Fruit fly (Drosophila melanogaster) whole organism, embryonic: ENCODE measurements around the gene Edg78E.

ENCODE experiments used
- CG1024 ChIP-seq: fragments of 200-800 bp; sonication (Bioruptor generic); IDR thresholded peaks from 2 replicates; pipeline ENCODE4 v1.3.6; 2022; ENCODE audit warnings: missing biosample characterization, missing genetic modification characterization
- CG11504 ChIP-seq: fragments of 200-800 bp; sonication (Bioruptor generic); optimal IDR thresholded peaks from 3 replicates; lab custom pipeline; 2019; ENCODE audit warnings: missing biosample characterization, mild to moderate bottlenecking, missing genetic modification characterization, moderate library complexity
- CG11695 ChIP-seq: fragments of 200-800 bp; sonication (Bioruptor generic); IDR thresholded peaks from 3 replicates; pipeline ENCODE4 v1.3.6; 2022; ENCODE audit warnings: missing biosample characterization, missing genetic modification characterization
- CG13287 ChIP-seq: fragments of 200-800 bp; sonication (Bioruptor generic); IDR thresholded peaks from 2 replicates; pipeline ENCODE4 v1.3.6; 2022; ENCODE audit warnings: missing biosample characterization, missing genetic modification characterization; ENCODE audit not compliant: partially characterized antibody
- CG14050 ChIP-seq: fragments of 200-800 bp; sonication (Bioruptor generic); IDR thresholded peaks from 3 replicates; pipeline ENCODE4 v1.3.6; 2022; ENCODE audit warnings: missing biosample characterization, missing genetic modification characterization
- CG15514 ChIP-seq: fragments of 200-800 bp; sonication (Bioruptor generic); optimal IDR thresholded peaks from 3 replicates; lab custom pipeline; 2017; ENCODE audit warnings: missing biosample characterization, missing genetic modification characterization, mild to moderate bottlenecking, moderate library complexity, missing genetic modification reagents
- CG16815 ChIP-seq: fragments of 200-800 bp; sonication (Bioruptor generic); optimal IDR thresholded peaks from 3 replicates; lab custom pipeline; 2017; ENCODE audit warnings: missing biosample characterization, mild to moderate bottlenecking, missing genetic modification characterization
- CG18599 ChIP-seq: fragments of 200-800 bp; sonication (Bioruptor generic); optimal IDR thresholded peaks from 3 replicates; lab custom pipeline; 2017; ENCODE audit warnings: missing biosample characterization, missing genetic modification characterization, mild to moderate bottlenecking, moderate library complexity, missing genetic modification reagents
- CG3163 ChIP-seq: fragments of 200-800 bp; sonication (Bioruptor generic); optimal IDR thresholded peaks from 3 replicates; lab custom pipeline; 2016; ENCODE audit warnings: missing biosample characterization, missing genetic modification characterization
- CG3995 ChIP-seq: fragments of 200-800 bp; sonication (Bioruptor generic); optimal IDR thresholded peaks from 3 replicates; lab custom pipeline; 2016; ENCODE audit warnings: missing biosample characterization, missing genetic modification characterization
- CG4360 ChIP-seq: fragments of 200-800 bp; sonication (Bioruptor generic); IDR thresholded peaks from 2 replicates; pipeline ENCODE4 v1.3.6; 2022; ENCODE audit warnings: missing biosample characterization, missing genetic modification characterization
- CG6854 ChIP-seq: fragments of 200-800 bp; sonication (Bioruptor generic); optimal IDR thresholded peaks from 3 replicates; lab custom pipeline; 2017; ENCODE audit warnings: missing biosample characterization, mild to moderate bottlenecking, missing genetic modification characterization
- CG7963 ChIP-seq: fragments of 200-800 bp; sonication (Bioruptor generic); IDR thresholded peaks from 3 replicates; pipeline ENCODE4 v1.3.6; 2022; ENCODE audit warnings: missing biosample characterization, missing genetic modification characterization; ENCODE audit not compliant: partially characterized antibody
- CG8478 ChIP-seq: fragments of >200 bp; optimal IDR thresholded peaks from 2 replicates; lab custom pipeline; 2018
- Doc3 ChIP-seq: fragments of 200-800 bp; sonication (Bioruptor generic); IDR thresholded peaks from 3 replicates; pipeline ENCODE4 v1.3.6; 2022; ENCODE audit warnings: missing biosample characterization, missing genetic modification characterization; ENCODE audit not compliant: partially characterized antibody
- Dref ChIP-seq: fragments of 200-800 bp; sonication (Bioruptor generic); IDR thresholded peaks from 2 replicates; pipeline ENCODE4 v1.3.6; 2022; ENCODE audit warnings: missing biosample characterization, missing genetic modification characterization
- Ets65A ChIP-seq: fragments of 200-800 bp; sonication (Bioruptor generic); peaks from one replicate; lab custom pipeline; 2016; ENCODE audit warnings: missing biosample characterization, missing genetic modification characterization
- HLH54F ChIP-seq: fragments of 200-800 bp; sonication (Bioruptor generic); optimal IDR thresholded peaks from 3 replicates; lab custom pipeline; 2016; ENCODE audit warnings: missing biosample characterization, missing genetic modification characterization
- HmgD ChIP-seq: fragments of 200-800 bp; sonication (Bioruptor generic); optimal IDR thresholded peaks from 3 replicates; lab custom pipeline; 2016; ENCODE audit warnings: missing biosample characterization, missing genetic modification characterization
- Hr39 ChIP-seq: fragments of >200 bp; optimal IDR thresholded peaks from 2 replicates; lab custom pipeline; 2017
- Med ChIP-seq: fragments of 200-800 bp; sonication (Bioruptor generic); peaks from one replicate; lab custom pipeline; 2016; ENCODE audit warnings: missing biosample characterization, missing genetic modification characterization, mild to moderate bottlenecking, inconsistent platforms, moderate library complexity
- Opbp ChIP-seq: fragments of 200-800 bp; sonication (Bioruptor generic); IDR thresholded peaks from 3 replicates; pipeline ENCODE4 v1.3.6; 2022; ENCODE audit warnings: missing biosample characterization, missing genetic modification characterization; ENCODE audit not compliant: partially characterized antibody
- Trl ChIP-seq, 3 experiments: fragments of >200 bp in 2 of 3; fragments of 200-800 bp in 1 of 3; sonication (Bioruptor generic) in 1 of 3; optimal IDR thresholded peaks; 2 replicates in 1 of 3; 3 replicates in 2 of 3; lab custom pipeline; 2016 to 2017; ENCODE audit warnings: missing biosample characterization in 1 of 3, missing genetic modification characterization in 1 of 3
- abd-A ChIP-seq: fragments of 200-800 bp; sonication (Bioruptor generic); optimal IDR thresholded peaks from 3 replicates; lab custom pipeline; 2019; ENCODE audit warnings: missing biosample characterization, mild to moderate bottlenecking, missing genetic modification characterization, moderate library complexity
- az2 ChIP-seq: fragments of 200-800 bp; sonication (Bioruptor generic); optimal IDR thresholded peaks from 3 replicates; lab custom pipeline; 2016; ENCODE audit warnings: missing biosample characterization, missing genetic modification characterization
- bowl ChIP-seq: fragments of 200-800 bp; sonication (Bioruptor generic); IDR thresholded peaks from 2 replicates; pipeline ENCODE4 v1.3.6; 2022; ENCODE audit warnings: missing biosample characterization, missing genetic modification characterization
- chinmo ChIP-seq: fragments of 200-800 bp; sonication (Bioruptor generic); IDR thresholded peaks from 4 replicates; pipeline ENCODE4 v1.3.6; 2022; ENCODE audit warnings: missing biosample characterization, missing genetic modification characterization; ENCODE audit not compliant: partially characterized antibody
- dmrt99B ChIP-seq: fragments of 200-800 bp; sonication (Bioruptor generic); optimal IDR thresholded peaks from 2 replicates; lab custom pipeline; 2018; ENCODE audit warnings: missing biosample characterization, mild to moderate bottlenecking, missing genetic modification characterization, moderate library complexity
- fd102C ChIP-seq: fragments of 200-800 bp; sonication (Bioruptor generic); optimal IDR thresholded peaks from 2 replicates; lab custom pipeline; 2018; ENCODE audit warnings: missing biosample characterization, mild to moderate bottlenecking, missing genetic modification characterization, moderate library complexity
- fu2 ChIP-seq: fragments of 200-800 bp; sonication (Bioruptor generic); optimal IDR thresholded peaks from 2 replicates; lab custom pipeline; 2016; ENCODE audit warnings: missing biosample characterization, missing genetic modification characterization
- jigr1 ChIP-seq: fragments of 200-800 bp; sonication (Bioruptor generic); IDR thresholded peaks from 3 replicates; pipeline ENCODE4 v1.3.6; 2022; ENCODE audit warnings: missing biosample characterization, missing genetic modification characterization
- lola ChIP-seq, 3 experiments: fragments of >200 bp in 2 of 3; fragments of 200-800 bp in 1 of 3; sonication (Bioruptor generic) in 1 of 3; optimal IDR thresholded peaks; 2 replicates each; lab custom pipeline; 2017 to 2019; ENCODE audit warnings: missing biosample characterization in 3 of 3, missing genetic modification characterization in 3 of 3, mild to moderate bottlenecking in 1 of 3, moderate library complexity in 1 of 3
- mld ChIP-seq: fragments of 200-800 bp; sonication (Bioruptor generic); IDR thresholded peaks from 3 replicates; pipeline ENCODE4 v1.3.6; 2022; ENCODE audit warnings: missing biosample characterization, missing genetic modification characterization; ENCODE audit not compliant: partially characterized antibody
- nom ChIP-seq: fragments of 200-800 bp; sonication (Bioruptor generic); optimal IDR thresholded peaks from 2 replicates; lab custom pipeline; 2017; ENCODE audit warnings: missing biosample characterization, missing genetic modification characterization, mild to moderate bottlenecking, moderate library complexity, missing genetic modification reagents
- pfk ChIP-seq: fragments of 200-800 bp; sonication (Bioruptor generic); optimal IDR thresholded peaks from 2 replicates; lab custom pipeline; 2018; ENCODE audit warnings: missing biosample characterization, mild to moderate bottlenecking, missing genetic modification characterization, moderate library complexity
- repo ChIP-seq: fragments of 200-800 bp; sonication (Bioruptor generic); optimal IDR thresholded peaks from 2 replicates; lab custom pipeline; 2016; ENCODE audit warnings: missing biosample characterization, missing genetic modification characterization
- rib ChIP-seq: fragments of 200-800 bp; sonication (Bioruptor generic); IDR thresholded peaks from 2 replicates; pipeline ENCODE4 v1.3.6; 2022; ENCODE audit warnings: missing biosample characterization, missing genetic modification characterization
- seq ChIP-seq: fragments of 200-800 bp; sonication (Bioruptor generic); IDR thresholded peaks from 2 replicates; pipeline ENCODE4 v1.3.6; 2022; ENCODE audit warnings: missing biosample characterization, missing genetic modification characterization
- sim ChIP-seq: fragments of 200-800 bp; sonication (Bioruptor generic); IDR thresholded peaks from 2 replicates; pipeline ENCODE4 v1.3.6; 2022; ENCODE audit warnings: missing biosample characterization, missing genetic modification characterization
- slou ChIP-seq: fragments of 200-800 bp; sonication (Bioruptor generic); optimal IDR thresholded peaks from 3 replicates; lab custom pipeline; 2016; ENCODE audit warnings: missing biosample characterization, missing genetic modification characterization
- slp2 ChIP-seq: fragments of 200-800 bp; sonication (Bioruptor generic); optimal IDR thresholded peaks from 2 replicates; lab custom pipeline; 2016; ENCODE audit warnings: missing biosample characterization, missing genetic modification characterization
- ssp ChIP-seq: fragments of 200-800 bp; sonication (Bioruptor generic); IDR thresholded peaks from 2 replicates; pipeline ENCODE4 v1.3.6; 2022; ENCODE audit warnings: missing biosample characterization, missing genetic modification characterization

Edg78E gene

dm6 chr3L:21319957-21320356 lies 22.4 kb upstream of the Edg78E start:
- TF ChIP-seq Dref (GFP tag; lab: Robert Waterston, UW) = 0 out of 2 replicates have a peak, but pooled peaks have one; percentile 8
- TF ChIP-seq HLH54F (GFP tag; lab: Kevin White, UChicago) = no peak
- TF ChIP-seq Hr39 (lab: Kevin White, UChicago) = peak; percentile 24
- peak; percentile 66 for TF ChIP-seq Ets65A (GFP tag; lab: Kevin White, UChicago)
- TF ChIP-seq Med (GFP tag; lab: Kevin White, UChicago) = peak; percentile 22
- no peak for TF ChIP-seq CG16815 (GFP tag; lab: Kevin White, UChicago)
- no peak for TF ChIP-seq CG14050 (GFP tag; lab: Robert Waterston, UW)
- peak; percentile 83 for TF ChIP-seq CG8478 (lab: Kevin White, UChicago)

dm6 chr3L:21319313-21319907 lies 21.8 kb upstream of the Edg78E start:
- TF ChIP-seq CG3163 = peak; percentile 78
- peak; percentile 54 to 80 for TF ChIP-seq Trl (optimal IDR thresholded peaks at IDR 0.05; lab: Kevin White, UChicago)
- no peak for TF ChIP-seq Trl (GFP tag; optimal IDR thresholded peaks at IDR 0.05; lab: Kevin White, UChicago)
- TF ChIP-seq CG18599 (GFP tag; lab: Kevin White, UChicago) = peak; percentile 57
- TF ChIP-seq abd-A (tag; lab: Kevin White, UChicago) = peak; percentile 89
- no peak for TF ChIP-seq Opbp (GFP tag; lab: Robert Waterston, UW)
- TF ChIP-seq, all 482 proteins: peak for 4

dm6 chr3L:21318474-21318873 lies 20.9 kb upstream of the Edg78E start, which contains the start of gene Rab26:
TSS of gene Rab26 (plus strand) at chr3L:21318774.
- TF ChIP-seq chinmo (0 out of 4 replicates have a peak, but pooled peaks have one; percentile 12), CG6854 (no peak), slou (GFP tag; lab: Kevin White, UChicago) (no peak), Trl (optimal IDR thresholded peaks at IDR 0.05; lab: Kevin White, UChicago) (peak; percentile 13 to 30), Trl (GFP tag; optimal IDR thresholded peaks at IDR 0.05; lab: Kevin White, UChicago) (no peak), CG11695 (no peak), sim (GFP tag; lab: Robert Waterston, UW) (0 out of 2 replicates have a peak, but pooled peaks have one; percentile 29), seq (GFP tag; lab: Robert Waterston, UW) (peak; percentile 15; the same call in 1 of the 2 replicates), fd102C (no peak), Ets65A (GFP tag; lab: Kevin White, UChicago) (no peak)
- TF ChIP-seq, all 482 proteins: peak for 4

- peak; percentile 83 for TF ChIP-seq HmgD (GFP tag; lab: Kevin White, UChicago)
- TF ChIP-seq slp2 (GFP tag; lab: Kevin White, UChicago) = peak; percentile 16
- 0 out of 2 replicates have a peak, but pooled peaks have one; percentile 37 for TF ChIP-seq rib
- TF ChIP-seq CG13287 (GFP tag; lab: Robert Waterston, UW) = peak; percentile 89
- TF ChIP-seq nom (GFP tag; lab: Kevin White, UChicago) = no peak
- no peak for TF ChIP-seq CG4360 (GFP tag; lab: Robert Waterston, UW)
- peak; percentile 1 for TF ChIP-seq fu2 (GFP tag; lab: Kevin White, UChicago)
- no peak for TF ChIP-seq az2
- TF ChIP-seq repo (GFP tag; lab: Kevin White, UChicago) = no peak
- TF ChIP-seq jigr1 (GFP tag; lab: Robert Waterston, UW) = no peak; the same call in 2 of the 3 replicates
- TF ChIP-seq CG7963 = peak; percentile 78
- no peak for TF ChIP-seq dmrt99B
- TF ChIP-seq ssp (GFP tag; lab: Robert Waterston, UW) = 0 out of 2 replicates have a peak, but pooled peaks have one; percentile 12
- TF ChIP-seq bowl (GFP tag; lab: Robert Waterston, UW) = no peak
- peak; percentile 24 for TF ChIP-seq CG3995 (GFP tag; lab: Kevin White, UChicago)
- peak; percentile 76 for TF ChIP-seq Doc3 (GFP tag; lab: Robert Waterston, UW)
- peak in 1 of 3 experiments; percentile 20 for TF ChIP-seq lola (GFP tag; optimal IDR thresholded peaks at IDR 0.05; lab: Kevin White, UChicago)
- no peak for TF ChIP-seq pfk (GFP tag; lab: Kevin White, UChicago)
- TF ChIP-seq mld (GFP tag; lab: Robert Waterston, UW) = peak; percentile 65; the same call in 1 of the 3 replicates
- peak; percentile 56 for TF ChIP-seq CG11504 (tag; lab: Kevin White, UChicago)
- TF ChIP-seq CG15514 (GFP tag; lab: Kevin White, UChicago) = peak; percentile 91
- TF ChIP-seq CG1024 = no peak
Measured at dm6 chr3L:21317416-21318259, 20.0 kb upstream of the Edg78E start, which contains the start of gene Pc. TSS of gene Pc (minus strand) at chr3L:21318020.
